Worm (Caenorhabditis elegans) whole organism, L3 larva: Measurements from ENCODE around the gene F14F8.8.

Experiments
- ceh-9 ChIP-seq: sonication (generic microtip); optimal IDR thresholded peaks from 2 replicates; lab custom pipeline; 2018; ENCODE audit warnings: missing biosample characterization, missing genetic modification characterization
- nfya-1 ChIP-seq: sonication (generic microtip); optimal IDR thresholded peaks from 2 replicates; lab custom pipeline; 2017; ENCODE audit warnings: missing genetic modification characterization, mild to moderate bottlenecking, missing compliant biosample characterization, antibody characterized with exemption, moderate library complexity; ENCODE audit not compliant: insufficient read depth
- nhr-237 ChIP-seq: fragments of 150-350 bp; optimal IDR thresholded peaks from 2 replicates; lab custom pipeline; 2014; ENCODE audit warnings: missing biosample characterization, missing genetic modification characterization

- no peak for TF ChIP-seq nfya-1 (tag; lab: Kevin White, UChicago)
- no peak for TF ChIP-seq nhr-237 (tag; lab: Kevin White, UChicago)
- no peak for TF ChIP-seq ceh-9 (tag; lab: Kevin White, UChicago)
These were observed 26.7 kb downstream of the F14F8.8 start, which contains the start of gene W06G6.17 for ce11 chrV:16645201-16645940.
